Worm (Caenorhabditis elegans) whole organism, L2 larva: ENCODE results near the gene tag-52.

Experiments
- C34F6.9 ChIP-seq: fragments of 150-350 bp; optimal IDR thresholded peaks from 2 replicates; lab custom pipeline; 2014; ENCODE audit warnings: missing biosample characterization, missing genetic modification characterization
- F13H6.1 ChIP-seq: sonication (generic microtip); optimal IDR thresholded peaks from 2 replicates; lab custom pipeline; 2016; ENCODE audit warnings: missing genetic modification characterization, missing compliant biosample characterization
- R02D3.7 ChIP-seq: fragments of 150-350 bp; optimal IDR thresholded peaks from 2 replicates; lab custom pipeline; 2014; ENCODE audit warnings: missing biosample characterization, missing genetic modification characterization
- Y55F3AM.14 ChIP-seq: fragments of 200-800 bp; sonication (Bioruptor generic); optimal IDR thresholded peaks from 2 replicates; lab custom pipeline; 2018; ENCODE audit warnings: mild to moderate bottlenecking, missing genetic modification characterization, missing compliant biosample characterization
- ZK546.5 ChIP-seq: sonication (generic microtip); optimal IDR thresholded peaks from 2 replicates; lab custom pipeline; 2017; ENCODE audit warnings: missing biosample characterization, missing genetic modification characterization
- alr-1 ChIP-seq: fragments of 150-350 bp; optimal IDR thresholded peaks from 2 replicates; lab custom pipeline; 2014; ENCODE audit warnings: missing biosample characterization, missing genetic modification characterization
- ama-1 ChIP-seq: fragments of 150-350 bp; optimal IDR thresholded peaks from 2 replicates; lab custom pipeline; 2018; ENCODE audit warnings: inconsistent platforms
- blmp-1 ChIP-seq: sonication (generic microtip); optimal IDR thresholded peaks from 2 replicates; lab custom pipeline; 2017; ENCODE audit warnings: missing genetic modification characterization, mild to moderate bottlenecking, missing compliant biosample characterization, antibody characterized with exemption, moderate library complexity; ENCODE audit not compliant: insufficient read depth
- ceh-16 ChIP-seq: fragments of 150-350 bp; optimal IDR thresholded peaks from 2 replicates; lab custom pipeline; 2014; ENCODE audit warnings: missing biosample characterization, missing genetic modification characterization
- ceh-82 ChIP-seq: fragments of 150-350 bp; optimal IDR thresholded peaks from 2 replicates; lab custom pipeline; 2014; ENCODE audit warnings: missing biosample characterization, missing genetic modification characterization
- crh-2 ChIP-seq: sonication (generic microtip); optimal IDR thresholded peaks from 2 replicates; lab custom pipeline; 2017; ENCODE audit warnings: missing biosample characterization, missing genetic modification characterization
- dmd-4 ChIP-seq: sonication (generic microtip); optimal IDR thresholded peaks from 2 replicates; lab custom pipeline; 2017; ENCODE audit warnings: missing biosample characterization, missing genetic modification characterization
- egl-27 ChIP-seq: sonication (generic microtip); optimal IDR thresholded peaks from 3 replicates; lab custom pipeline; 2017; ENCODE audit warnings: missing biosample characterization, missing genetic modification reagents, missing genetic modification characterization
- elt-3 ChIP-seq: sonication (generic microtip); optimal IDR thresholded peaks from 2 replicates; lab custom pipeline; 2017; ENCODE audit warnings: missing biosample characterization, missing genetic modification characterization
- fos-1 ChIP-seq: fragments of 150-350 bp; optimal IDR thresholded peaks from 2 replicates; lab custom pipeline; 2014; ENCODE audit warnings: missing biosample characterization, missing genetic modification characterization
- gmeb-1 ChIP-seq: fragments of 150-350 bp; optimal IDR thresholded peaks from 2 replicates; lab custom pipeline; 2014; ENCODE audit warnings: missing biosample characterization, missing genetic modification characterization
- lin-11 ChIP-seq: fragments of 150-350 bp; sonication (generic microtip); optimal IDR thresholded peaks from 2 replicates; lab custom pipeline; 2014; ENCODE audit warnings: missing biosample characterization, missing genetic modification characterization, inconsistent platforms, mixed read lengths
- lin-13 ChIP-seq: fragments of 150-350 bp; optimal IDR thresholded peaks from 2 replicates; lab custom pipeline; 2014; ENCODE audit warnings: missing biosample characterization, missing genetic modification reagents, missing genetic modification characterization
- lin-39 ChIP-seq: fragments of 150-350 bp; optimal IDR thresholded peaks from 2 replicates; lab custom pipeline; 2014; ENCODE audit warnings: missing biosample characterization, missing genetic modification reagents, missing genetic modification characterization
- lsy-2 ChIP-seq, 2 experiments: fragments of 150-350 bp in 1 of 2; sonication (generic microtip) in 1 of 2; optimal IDR thresholded peaks; 2 replicates each; lab custom pipeline; 2014 to 2017; ENCODE audit warnings: missing biosample characterization in 2 of 2, missing genetic modification characterization in 2 of 2
- mab-5 ChIP-seq: fragments of 150-350 bp; optimal IDR thresholded peaks from 2 replicates; lab custom pipeline; 2014; ENCODE audit warnings: missing biosample characterization, missing genetic modification characterization
- mbf-1 ChIP-seq: sonication (generic microtip); optimal IDR thresholded peaks from 2 replicates; lab custom pipeline; 2017; ENCODE audit warnings: missing biosample characterization, missing genetic modification characterization
- mdl-1 ChIP-seq, 2 experiments: fragments of 150-350 bp in 1 of 2; sonication (generic microtip) in 1 of 2; optimal IDR thresholded peaks; 2 replicates each; lab custom pipeline; 2017; ENCODE audit warnings: missing biosample characterization in 2 of 2, missing genetic modification characterization in 2 of 2
- nhr-11 ChIP-seq: fragments of 150-350 bp; optimal IDR thresholded peaks from 2 replicates; lab custom pipeline; 2014; ENCODE audit warnings: missing biosample characterization, missing genetic modification characterization
- nhr-12 ChIP-seq: fragments of 150-350 bp; optimal IDR thresholded peaks from 2 replicates; lab custom pipeline; 2014; ENCODE audit warnings: missing biosample characterization, missing genetic modification characterization
- nhr-129 ChIP-seq: fragments of 150-350 bp; optimal IDR thresholded peaks from 2 replicates; lab custom pipeline; 2014; ENCODE audit warnings: missing biosample characterization, missing genetic modification characterization
- nhr-21 ChIP-seq: fragments of 150-350 bp; optimal IDR thresholded peaks from 2 replicates; lab custom pipeline; 2014; ENCODE audit warnings: missing biosample characterization, missing genetic modification characterization
- nhr-23 ChIP-seq: fragments of 150-350 bp; optimal IDR thresholded peaks from 2 replicates; lab custom pipeline; 2014; ENCODE audit warnings: missing biosample characterization, missing genetic modification reagents, missing genetic modification characterization
- nhr-237 ChIP-seq: fragments of 150-350 bp; optimal IDR thresholded peaks from 2 replicates; lab custom pipeline; 2014; ENCODE audit warnings: missing biosample characterization, missing genetic modification characterization
- nhr-25 ChIP-seq: fragments of 150-350 bp; sonication (generic microtip); optimal IDR thresholded peaks from 3 replicates; lab custom pipeline; 2014; ENCODE audit warnings: missing biosample characterization, missing genetic modification characterization
- nhr-6 ChIP-seq: fragments of 150-350 bp; optimal IDR thresholded peaks from 2 replicates; lab custom pipeline; 2014; ENCODE audit warnings: missing biosample characterization, missing genetic modification characterization
- nhr-77 ChIP-seq: fragments of 150-350 bp; optimal IDR thresholded peaks from 2 replicates; lab custom pipeline; 2014; ENCODE audit warnings: missing biosample characterization, missing genetic modification characterization
- peb-1 ChIP-seq: fragments of 150-350 bp; optimal IDR thresholded peaks from 2 replicates; lab custom pipeline; 2014; ENCODE audit warnings: missing biosample characterization, missing genetic modification characterization
- sem-4 ChIP-seq: fragments of 150-350 bp; optimal IDR thresholded peaks from 2 replicates; lab custom pipeline; 2014; ENCODE audit warnings: missing biosample characterization, missing genetic modification reagents, missing genetic modification characterization
- skn-1 ChIP-seq: sonication (generic microtip); optimal IDR thresholded peaks from 2 replicates; lab custom pipeline; 2017; ENCODE audit warnings: missing biosample characterization, missing genetic modification characterization
- sma-3 ChIP-seq: sonication (generic microtip); optimal IDR thresholded peaks from 2 replicates; lab custom pipeline; 2016; ENCODE audit warnings: missing genetic modification reagents, missing genetic modification characterization, missing compliant biosample characterization
- sma-9 ChIP-seq, 2 experiments: fragments of 150-350 bp in 1 of 2; sonication (generic microtip) in 1 of 2; optimal IDR thresholded peaks; 2 replicates each; lab custom pipeline; 2014 to 2016; ENCODE audit warnings: missing genetic modification characterization in 2 of 2, mild to moderate bottlenecking in 1 of 2, missing biosample characterization in 1 of 2, missing compliant biosample characterization in 1 of 2, missing genetic modification reagents in 1 of 2, moderate library complexity in 1 of 2
- snpc-4 ChIP-seq: fragments of 150-350 bp; optimal IDR thresholded peaks from 2 replicates; lab custom pipeline; 2014; ENCODE audit warnings: missing biosample characterization, missing genetic modification characterization
- unc-39 ChIP-seq: fragments of 150-350 bp; optimal IDR thresholded peaks from 2 replicates; lab custom pipeline; 2014; ENCODE audit warnings: missing biosample characterization, missing genetic modification characterization
- unc-55 ChIP-seq: fragments of 150-350 bp; sonication (generic microtip); optimal IDR thresholded peaks from 3 replicates; lab custom pipeline; 2014; ENCODE audit warnings: missing biosample characterization, missing genetic modification reagents, missing genetic modification characterization
- unc-62 ChIP-seq: fragments of 150-350 bp; optimal IDR thresholded peaks from 2 replicates; lab custom pipeline; 2014; ENCODE audit warnings: missing biosample characterization, missing genetic modification reagents, missing genetic modification characterization
- zag-1 ChIP-seq: fragments of 150-350 bp; optimal IDR thresholded peaks from 2 replicates; lab custom pipeline; 2014; ENCODE audit warnings: missing biosample characterization, missing genetic modification characterization
- ztf-1 ChIP-seq: fragments of 200-800 bp; sonication (Bioruptor generic); conservative IDR thresholded peaks from 2 replicates; pipeline ENCODE4 v1.3.6; 2022; ENCODE audit warnings: missing genetic modification characterization, missing compliant biosample characterization
- ztf-11 ChIP-seq: sonication (generic microtip); optimal IDR thresholded peaks from 2 replicates; lab custom pipeline; 2017; ENCODE audit warnings: missing biosample characterization, missing genetic modification characterization
- ztf-4 ChIP-seq: fragments of 150-350 bp; optimal IDR thresholded peaks from 2 replicates; lab custom pipeline; 2014; ENCODE audit warnings: missing biosample characterization, missing genetic modification characterization

Gene tag-52

ce11 chrX:3697623-3698022, 19.3 kb upstream of the tag-52 start:
- peak; percentile 14 for TF ChIP-seq nhr-21 (tag; lab: Kevin White, UChicago)
- no peak for TF ChIP-seq ZK546.5 (tag; lab: Kevin White, UChicago)
- no peak for TF ChIP-seq nhr-77
- TF ChIP-seq nhr-12 (tag; lab: Kevin White, UChicago), result no peak
- TF ChIP-seq sma-3 (GFP tag; lab: Kevin White, UChicago), result peak; percentile 40
- peak; percentile 9 for TF ChIP-seq sem-4
- TF ChIP-seq nhr-23 (tag; lab: Kevin White, UChicago), result no peak
- peak; percentile 45 for TF ChIP-seq gmeb-1 (tag; lab: Kevin White, UChicago)
- TF ChIP-seq blmp-1 (tag; lab: Kevin White, UChicago), result no peak
- TF ChIP-seq lin-11 (tag; lab: Kevin White, UChicago), result peak; percentile 35
- TF ChIP-seq mab-5 (tag; lab: Kevin White, UChicago), result peak; percentile 49
- peak; percentile 4 for TF ChIP-seq nhr-25
- peak; percentile 57 for TF ChIP-seq crh-2 (tag; lab: Kevin White, UChicago)
- no peak for TF ChIP-seq elt-3 (tag; lab: Kevin White, UChicago)
- TF ChIP-seq sma-9 (GFP tag; optimal IDR thresholded peaks at IDR 0.05; lab: Kevin White, UChicago), result peak; percentile 81
- no peak for TF ChIP-seq sma-9 (tag; optimal IDR thresholded peaks at IDR 0.05; lab: Kevin White, UChicago)
- TF ChIP-seq unc-55 (GFP tag; lab: Kevin White, UChicago), result peak; percentile 79
- peak; percentile 79 for TF ChIP-seq nhr-129 (tag; lab: Kevin White, UChicago)
- peak; percentile 42 to 53 for TF ChIP-seq lsy-2 (tag; optimal IDR thresholded peaks at IDR 0.05; lab: Kevin White, UChicago)
- TF ChIP-seq lin-39 (tag; lab: Kevin White, UChicago), result peak; percentile 7
- peak; percentile 41 for TF ChIP-seq C34F6.9 (tag; lab: Kevin White, UChicago)
- TF ChIP-seq F13H6.1, result peak; percentile 76
- peak; percentile 57 for TF ChIP-seq fos-1 (tag; lab: Kevin White, UChicago)
- TF ChIP-seq ztf-4, result no peak
- peak; percentile 45 for TF ChIP-seq lin-13 (GFP tag; lab: Kevin White, UChicago)
- TF ChIP-seq ztf-11 (tag; lab: Kevin White, UChicago), result no peak
- TF ChIP-seq ama-1 (lab: Kevin White, UChicago), result no peak
- TF ChIP-seq zag-1 (tag; lab: Kevin White, UChicago), result peak; percentile 55
- no peak for TF ChIP-seq ceh-16 (tag; lab: Kevin White, UChicago)
- TF ChIP-seq snpc-4, result no peak
- no peak for TF ChIP-seq mdl-1 (tag; optimal IDR thresholded peaks at IDR 0.05; lab: Kevin White, UChicago)

DNA sequence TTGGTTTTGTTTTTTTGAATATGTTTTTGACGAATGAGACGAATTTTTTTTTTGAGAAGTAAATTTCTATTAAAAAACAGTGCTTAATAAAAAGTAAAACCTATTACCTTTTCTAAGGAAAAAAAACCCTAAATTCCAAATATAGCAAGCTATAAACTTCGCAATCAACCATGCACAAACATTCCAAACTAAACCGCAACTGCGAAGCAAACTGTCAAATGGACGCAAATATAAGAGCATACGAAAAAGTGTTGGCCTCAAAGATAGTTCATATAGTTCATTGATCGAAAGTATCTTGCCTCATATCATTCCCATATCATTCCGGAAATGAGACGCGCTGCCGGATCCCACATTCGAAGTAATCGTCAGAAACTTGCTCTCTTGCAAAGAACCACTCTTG, 18.2 kb upstream of the tag-52 start, which contains the start of gene C01C4.3:
Gene C01C4.3 (plus strand): TSS at position 301 of the 400 bp plus-strand sequence.
- TF ChIP-seq skn-1 (tag; lab: Kevin White, UChicago), result no peak
- TF ChIP-seq dmd-4, result no peak
- TF ChIP-seq lin-11 (tag; lab: Kevin White, UChicago), result no peak
- TF ChIP-seq zag-1 (tag; lab: Kevin White, UChicago), result no peak
- TF ChIP-seq crh-2 (tag; lab: Kevin White, UChicago), result no peak
- TF ChIP-seq sma-3 (GFP tag; lab: Kevin White, UChicago), result no peak
- TF ChIP-seq snpc-4, result no peak

ce11 chrX:3695826-3696225, 17.5 kb upstream of the tag-52 start:
- TF ChIP-seq elt-3 (tag; lab: Kevin White, UChicago) (no peak), alr-1 (tag; lab: Kevin White, UChicago) (no peak), nhr-12 (tag; lab: Kevin White, UChicago) (no peak), nhr-237 (no peak), ztf-1 (GFP tag; lab: Robert Waterston, UW) (no peak), R02D3.7 (tag; lab: Kevin White, UChicago) (no peak), ztf-11 (tag; lab: Kevin White, UChicago) (no peak), dmd-4 (no peak), Y55F3AM.14 (GFP tag; lab: Kevin White, UChicago) (no peak), nhr-21 (tag; lab: Kevin White, UChicago) (no peak), snpc-4 (no peak), F13H6.1 (no peak)

- peak; percentile 54 for TF ChIP-seq zag-1 (tag; lab: Kevin White, UChicago)
- TF ChIP-seq unc-55 (GFP tag; lab: Kevin White, UChicago), result peak; percentile 60
- no peak for TF ChIP-seq Y55F3AM.14 (GFP tag; lab: Kevin White, UChicago)
- no peak for TF ChIP-seq ZK546.5 (tag; lab: Kevin White, UChicago)
- peak; percentile 85 for TF ChIP-seq nhr-129 (tag; lab: Kevin White, UChicago)
- no peak for TF ChIP-seq mab-5 (tag; lab: Kevin White, UChicago)
- TF ChIP-seq lin-13 (GFP tag; lab: Kevin White, UChicago), result no peak
- TF ChIP-seq peb-1 (tag; lab: Kevin White, UChicago), result no peak
- TF ChIP-seq C34F6.9 (tag; lab: Kevin White, UChicago), result peak; percentile 65
- TF ChIP-seq ceh-16 (tag; lab: Kevin White, UChicago), result no peak
- no peak for TF ChIP-seq gmeb-1 (tag; lab: Kevin White, UChicago)
- no peak for TF ChIP-seq unc-62 (GFP tag; lab: Kevin White, UChicago)
- TF ChIP-seq ztf-1 (GFP tag; lab: Robert Waterston, UW), result no peak
- TF ChIP-seq lin-39 (tag; lab: Kevin White, UChicago), result no peak
- TF ChIP-seq blmp-1 (tag; lab: Kevin White, UChicago), result no peak
- no peak for TF ChIP-seq mbf-1 (tag; lab: Kevin White, UChicago)
- peak; percentile 22 for TF ChIP-seq egl-27
- no peak for TF ChIP-seq R02D3.7 (tag; lab: Kevin White, UChicago)
- TF ChIP-seq crh-2 (tag; lab: Kevin White, UChicago), result peak; percentile 88
- TF ChIP-seq nhr-21 (tag; lab: Kevin White, UChicago), result no peak
- TF ChIP-seq unc-39 (tag; lab: Kevin White, UChicago), result no peak
- TF ChIP-seq lin-11 (tag; lab: Kevin White, UChicago), result peak; percentile 17
- no peak for TF ChIP-seq ceh-82 (tag; lab: Kevin White, UChicago)
- TF ChIP-seq nhr-6 (tag; lab: Kevin White, UChicago), result no peak
- no peak for TF ChIP-seq nhr-11 (tag; lab: Kevin White, UChicago)
Measured at ce11 chrX:3694172-3694571, 15.8 kb upstream of the tag-52 start.
